Fruit fly (Drosophila melanogaster): Measurements from ENCODE around the gene CG14883.

Gene CG14883

DNA sequence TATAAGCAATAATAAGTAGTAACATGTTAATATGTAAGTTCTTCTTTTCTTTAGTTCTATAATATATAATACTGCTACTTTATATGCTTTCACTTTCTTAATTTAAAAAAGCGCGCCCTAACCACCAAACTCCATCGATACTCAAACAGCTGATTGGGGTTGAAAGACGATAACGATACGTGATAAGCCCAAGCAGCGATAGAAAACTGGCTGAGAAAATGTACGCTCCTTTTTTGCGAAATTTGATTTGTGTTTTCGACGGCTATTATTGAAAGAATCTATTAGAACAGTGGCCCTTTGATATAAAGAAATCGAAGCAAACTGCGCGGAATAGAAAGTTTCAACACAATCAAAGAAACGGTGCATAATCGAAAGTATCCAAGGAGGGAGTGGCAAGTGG lies at the start of gene CG14883:
TSS of gene CG14883 (plus strand) at position 178 of the 400 bp plus-strand sequence.
- TF ChIP-seq Sin3A (optimal IDR thresholded peaks at IDR 0.05) (no peak), insv (optimal IDR thresholded peaks at IDR 0.05) (no peak), psq (optimal IDR thresholded peaks at IDR 0.05) (no peak), ttk (optimal IDR thresholded peaks at IDR 0.05) (no peak), Myc (optimal IDR thresholded peaks at IDR 0.05) (no peak)

DNA sequence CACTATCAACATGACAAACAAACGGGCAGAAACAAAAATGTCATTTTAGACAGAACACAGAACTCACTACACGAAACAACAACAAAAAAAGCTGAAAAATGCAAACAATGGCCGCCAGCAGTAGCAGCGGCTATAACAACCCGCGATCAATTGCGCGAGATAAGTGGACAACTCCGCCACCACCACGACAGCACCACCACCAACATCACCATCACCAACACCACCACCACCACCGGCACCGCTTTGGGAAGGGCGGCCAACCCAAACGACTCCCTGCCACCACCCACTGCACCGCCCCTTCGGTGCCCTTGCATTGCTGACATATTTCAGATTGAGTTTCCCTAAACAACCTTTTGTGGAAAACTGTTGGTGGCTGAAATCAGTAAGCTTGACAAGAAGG lies 49.2 kb upstream of the CG14883 start:
- TF ChIP-seq psq (optimal IDR thresholded peaks at IDR 0.05), result no peak
- TF ChIP-seq h (optimal IDR thresholded peaks at IDR 0.05), result no peak
- TF ChIP-seq ttk (optimal IDR thresholded peaks at IDR 0.05), result no peak

DNA sequence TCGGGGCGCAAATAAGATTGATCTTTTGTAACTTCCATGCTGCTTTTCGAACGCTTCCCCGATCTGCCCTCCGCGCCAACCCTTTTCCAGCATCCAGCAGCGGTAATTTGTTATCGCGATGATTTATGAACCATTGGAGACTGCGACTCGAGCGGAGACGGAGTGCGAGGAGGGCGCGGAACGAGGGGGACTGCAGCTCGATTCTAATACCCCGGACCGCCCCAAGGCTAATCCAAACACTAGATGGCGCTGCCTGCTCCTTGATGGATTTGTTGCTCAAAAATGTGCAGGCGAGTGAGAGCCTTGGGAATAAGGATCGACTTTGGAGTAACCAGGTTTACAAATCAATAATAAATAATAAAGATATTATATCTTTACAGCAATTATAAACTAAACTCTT lies 47.4 kb upstream of the CG14883 start:
- TF ChIP-seq h (optimal IDR thresholded peaks at IDR 0.05), result no peak
- no peak for TF ChIP-seq ttk (optimal IDR thresholded peaks at IDR 0.05)
- no peak for TF ChIP-seq insv (optimal IDR thresholded peaks at IDR 0.05)
- TF ChIP-seq psq (optimal IDR thresholded peaks at IDR 0.05), result no peak
- TF ChIP-seq Sin3A (optimal IDR thresholded peaks at IDR 0.05), result no peak
- no peak for TF ChIP-seq Myc (optimal IDR thresholded peaks at IDR 0.05)

DNA sequence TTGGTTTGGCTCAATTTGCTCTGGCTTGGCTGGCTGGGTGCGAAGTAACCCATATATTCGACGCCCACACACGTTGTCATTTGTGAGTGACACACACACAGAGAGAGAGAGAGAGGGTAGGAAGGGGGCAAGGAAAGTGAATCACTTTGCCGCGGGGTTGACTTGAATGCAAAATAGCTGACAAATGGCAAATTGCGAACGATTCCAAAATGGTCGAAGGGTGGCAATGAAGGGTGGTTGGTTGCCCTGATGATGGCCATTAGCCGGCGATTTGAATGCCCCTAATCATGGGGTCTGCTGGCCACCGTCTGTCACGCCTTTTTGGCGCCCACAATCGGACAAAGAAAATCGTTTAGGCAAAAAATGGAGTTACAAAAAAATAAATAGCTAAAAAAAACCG lies 45.1 kb upstream of the CG14883 start:
- TF ChIP-seq insv (optimal IDR thresholded peaks at IDR 0.05), result no peak
- no peak for TF ChIP-seq Sin3A (optimal IDR thresholded peaks at IDR 0.05)
- no peak for TF ChIP-seq h (optimal IDR thresholded peaks at IDR 0.05)

DNA sequence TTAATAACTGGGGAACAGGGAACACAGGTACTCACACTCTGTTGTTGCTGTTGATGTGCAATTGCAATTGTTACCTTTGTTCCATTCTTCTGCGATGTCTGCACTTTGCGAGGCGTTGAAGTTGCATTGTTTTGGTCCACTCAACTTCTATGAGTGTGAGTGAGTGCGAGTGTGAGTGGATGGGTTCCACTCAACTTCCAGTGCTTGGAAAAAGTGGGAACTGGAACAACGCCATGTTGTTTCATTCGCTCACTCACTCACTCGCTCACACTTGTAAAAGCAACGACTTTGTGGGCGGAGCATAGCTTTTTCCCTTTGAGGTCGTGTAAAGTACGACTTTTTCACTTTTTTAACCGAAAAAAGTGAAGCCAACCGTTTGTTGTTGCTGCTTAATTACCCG lies 42.1 kb upstream of the CG14883 start:
- TF ChIP-seq insv (optimal IDR thresholded peaks at IDR 0.05) (no peak), Myc (optimal IDR thresholded peaks at IDR 0.05) (no peak), Sin3A (optimal IDR thresholded peaks at IDR 0.05) (no peak), h (optimal IDR thresholded peaks at IDR 0.05) (no peak)

DNA sequence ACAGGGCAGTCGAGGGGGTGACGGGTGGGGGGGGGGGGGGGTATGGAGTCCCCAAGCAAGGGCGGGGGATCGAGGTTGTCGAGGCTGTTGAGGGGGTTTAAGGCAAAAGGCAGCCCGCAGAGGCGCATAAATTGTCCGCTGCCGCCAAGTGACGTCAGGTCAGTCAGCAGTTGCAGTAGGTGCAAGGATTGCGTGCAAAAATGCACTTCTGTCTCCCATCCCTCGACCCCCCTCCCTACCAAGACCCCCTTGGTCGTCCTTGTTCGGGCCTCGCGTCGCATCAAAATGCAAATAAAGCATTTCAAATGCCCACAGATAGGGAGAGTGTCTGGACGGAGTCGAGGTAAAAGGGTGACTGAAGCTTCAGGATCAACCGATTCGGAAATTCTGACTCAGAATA lies 39.3 kb upstream of the CG14883 start:
- TF ChIP-seq h (optimal IDR thresholded peaks at IDR 0.05) (no peak), ttk (optimal IDR thresholded peaks at IDR 0.05) (no peak), psq (optimal IDR thresholded peaks at IDR 0.05) (no peak), Sin3A (optimal IDR thresholded peaks at IDR 0.05) (no peak), Myc (optimal IDR thresholded peaks at IDR 0.05) (no peak), insv (optimal IDR thresholded peaks at IDR 0.05) (no peak)

DNA sequence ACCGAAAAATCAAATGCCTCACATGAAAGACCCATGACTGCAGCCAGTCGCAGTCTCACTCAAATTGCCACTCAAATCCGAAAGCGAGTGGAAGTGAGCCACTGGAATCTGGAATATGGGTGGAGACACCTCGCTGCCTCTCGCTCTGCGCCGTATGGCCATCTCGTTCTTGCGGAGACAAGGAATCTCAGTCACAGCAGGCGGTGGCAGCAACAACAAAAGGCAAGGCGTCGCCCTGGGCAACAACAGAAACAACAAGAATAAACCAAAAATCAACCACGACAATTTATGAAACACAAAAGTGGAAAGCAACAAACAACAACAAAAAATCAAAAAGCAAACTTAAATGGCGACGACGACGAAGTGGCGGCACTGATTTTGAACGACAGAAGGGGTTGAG lies 32.5 kb upstream of the CG14883 start:
- TF ChIP-seq Sin3A (optimal IDR thresholded peaks at IDR 0.05) (no peak), ttk (optimal IDR thresholded peaks at IDR 0.05) (no peak), psq (optimal IDR thresholded peaks at IDR 0.05) (no peak), h (optimal IDR thresholded peaks at IDR 0.05) (no peak), insv (optimal IDR thresholded peaks at IDR 0.05) (no peak), Myc (optimal IDR thresholded peaks at IDR 0.05) (no peak)

DNA sequence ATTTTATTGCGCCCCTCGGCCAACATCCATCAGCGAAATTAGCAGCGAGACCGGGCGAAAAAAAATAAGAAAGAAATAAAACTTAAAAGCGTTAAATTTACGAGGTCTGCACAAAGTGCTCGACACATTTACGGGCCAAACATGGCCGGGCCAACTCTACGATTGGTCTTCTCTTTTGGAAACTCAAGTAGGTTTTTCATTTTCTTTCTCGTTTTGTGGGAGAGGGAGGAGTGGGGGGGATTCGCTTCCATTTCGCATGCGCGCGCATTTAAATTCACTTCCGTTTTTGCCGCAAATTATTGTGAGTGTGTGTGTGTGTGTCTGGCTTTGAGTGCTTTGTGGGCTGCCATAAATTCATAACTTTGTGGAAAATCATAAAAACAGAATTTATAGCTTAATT lies 28.3 kb upstream of the CG14883 start:
- TF ChIP-seq Myc (optimal IDR thresholded peaks at IDR 0.05) (no peak), ttk (optimal IDR thresholded peaks at IDR 0.05) (no peak)

DNA sequence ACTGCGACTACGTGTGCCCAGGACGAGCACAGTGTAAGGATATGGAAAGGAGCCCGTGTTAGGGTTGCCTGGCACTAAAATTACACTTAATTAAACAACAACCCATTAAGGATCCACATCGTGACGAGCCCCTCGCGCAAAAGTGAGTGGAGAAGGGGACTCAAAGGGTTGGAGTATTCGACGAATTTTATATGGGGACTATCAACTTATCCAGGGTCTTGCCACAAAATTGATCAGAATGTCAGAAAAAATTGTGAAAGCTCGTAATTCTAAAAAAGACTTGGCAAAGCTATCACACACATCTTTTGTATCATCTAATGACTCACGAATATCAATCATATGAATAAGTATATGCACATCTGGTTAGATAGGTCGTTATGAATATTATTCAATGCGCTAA lies 25.5 kb upstream of the CG14883 start, which contains the start of gene CG31279:
TSS of gene CG31279 (plus strand) at position 301 of the 400 bp plus-strand sequence.
- TF ChIP-seq ttk (optimal IDR thresholded peaks at IDR 0.05) (no peak), h (optimal IDR thresholded peaks at IDR 0.05) (no peak)

DNA sequence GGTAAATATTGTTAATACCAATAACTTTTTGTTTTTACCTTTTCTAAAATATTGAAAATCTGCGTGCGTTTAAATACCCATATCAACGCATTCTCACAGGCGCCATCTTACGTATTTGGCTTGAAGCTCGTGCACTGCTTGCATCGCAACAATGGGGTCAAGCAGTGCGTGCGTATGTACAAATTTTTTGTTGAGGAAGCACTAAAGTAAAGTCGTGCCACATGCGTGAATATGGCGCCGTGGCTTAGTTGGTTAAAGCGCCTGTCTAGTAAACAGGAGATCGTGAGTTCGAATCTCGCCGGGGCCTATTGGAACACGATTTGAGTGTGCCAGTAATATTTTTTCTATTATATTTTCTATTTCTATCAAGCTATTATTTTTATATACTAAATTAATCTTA lies 24.1 kb upstream of the CG14883 start:
- TF ChIP-seq h (optimal IDR thresholded peaks at IDR 0.05) (no peak), insv (optimal IDR thresholded peaks at IDR 0.05) (no peak), Sin3A (optimal IDR thresholded peaks at IDR 0.05) (no peak), Myc (optimal IDR thresholded peaks at IDR 0.05) (no peak), ttk (optimal IDR thresholded peaks at IDR 0.05) (no peak), psq (optimal IDR thresholded peaks at IDR 0.05) (no peak)

DNA sequence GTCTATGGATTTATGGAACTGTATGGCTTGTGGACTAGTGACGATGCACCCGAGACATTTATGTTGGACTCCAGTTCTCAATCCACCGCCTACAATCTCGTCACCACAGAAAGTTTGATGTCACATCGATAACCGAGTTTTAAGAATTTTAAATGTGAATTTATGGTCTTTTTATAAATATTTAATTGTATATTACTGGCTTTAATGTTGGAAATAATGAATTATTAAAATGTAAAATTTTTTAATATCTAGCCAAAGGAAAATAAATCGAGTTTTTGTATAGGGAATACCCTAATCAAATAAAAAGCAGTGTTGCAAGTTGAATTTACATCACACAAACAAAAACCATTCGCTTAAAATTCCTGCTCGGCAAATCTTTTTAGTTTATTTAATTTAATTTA lies 23.2 kb upstream of the CG14883 start, which contains the start of gene Fntb:
TSS of gene Fntb (plus strand) at position 334 of the 401 bp plus-strand sequence.
- TF ChIP-seq Sin3A (optimal IDR thresholded peaks at IDR 0.05) (no peak), psq (optimal IDR thresholded peaks at IDR 0.05) (no peak), Myc (optimal IDR thresholded peaks at IDR 0.05) (no peak)

DNA sequence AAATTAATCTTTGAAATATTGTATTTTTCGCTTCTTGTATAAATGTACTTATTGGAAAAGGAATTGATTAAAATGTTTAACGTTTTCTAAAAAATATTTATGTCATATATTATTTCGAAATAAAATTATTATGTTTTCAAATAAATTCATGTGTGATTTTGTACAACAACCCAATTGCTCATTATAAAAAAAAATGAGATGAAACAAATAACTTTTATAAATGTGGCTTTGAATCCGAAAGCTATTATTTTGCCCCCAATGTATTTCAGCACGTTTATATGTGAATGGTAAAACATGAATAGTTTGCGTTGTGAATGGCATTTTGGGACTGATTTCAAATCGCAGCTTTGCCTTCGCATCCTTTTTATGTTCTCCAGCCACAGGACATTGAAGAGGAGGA lies 21.3 kb upstream of the CG14883 start, which contains the start of gene CG14881:
TSS of gene CG14881 (plus strand) at position 301 of the 400 bp plus-strand sequence.
- TF ChIP-seq h (optimal IDR thresholded peaks at IDR 0.05) (no peak), insv (optimal IDR thresholded peaks at IDR 0.05) (no peak), Sin3A (optimal IDR thresholded peaks at IDR 0.05) (no peak), ttk (optimal IDR thresholded peaks at IDR 0.05) (no peak), Myc (optimal IDR thresholded peaks at IDR 0.05) (no peak), psq (optimal IDR thresholded peaks at IDR 0.05) (no peak)

DNA sequence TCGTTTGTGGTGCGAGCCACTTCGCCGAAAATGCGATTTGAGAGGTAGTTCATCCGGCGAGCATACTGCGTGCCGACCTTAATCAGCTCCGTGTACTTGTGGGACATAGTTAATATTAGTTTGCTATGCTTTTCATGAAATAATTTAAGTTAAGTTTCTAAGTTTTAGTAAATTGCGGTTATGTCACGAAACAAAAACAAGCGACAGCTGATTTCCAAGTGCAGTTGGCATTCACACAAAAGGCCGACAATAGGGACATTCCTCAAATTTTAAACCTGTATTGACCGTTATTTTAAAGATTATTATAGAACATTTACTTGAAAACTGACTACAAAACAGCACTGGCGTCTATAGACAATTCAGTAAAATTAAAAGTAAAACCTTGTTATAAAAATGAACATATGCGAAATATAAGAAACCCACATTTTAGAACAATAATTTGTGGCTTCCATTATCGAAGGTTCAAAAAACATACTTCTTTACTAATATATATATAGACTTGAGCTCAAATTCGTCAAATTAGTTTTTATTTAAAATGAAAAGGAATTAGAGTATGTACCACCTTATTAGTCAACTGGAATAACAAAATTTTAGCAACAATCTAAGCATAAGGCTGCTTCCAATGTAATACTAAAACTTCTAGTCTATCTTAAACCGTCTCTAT lies 19.3 kb upstream of the CG14883 start, which contains the start of gene mRpS33:
TSS of gene mRpS33 (minus strand) at position 224 of the 664 bp plus-strand sequence.
- TF ChIP-seq Sin3A (optimal IDR thresholded peaks at IDR 0.05) (no peak), psq (optimal IDR thresholded peaks at IDR 0.05) (no peak), Myc (optimal IDR thresholded peaks at IDR 0.05) (no peak), h (optimal IDR thresholded peaks at IDR 0.05) (no peak)

All from Kc167 (cell line).